Worm (Caenorhabditis elegans) whole organism, midembryonic: Measurements from ENCODE around the gene snb-2.

ENCODE experiments used
- T22C8.4 ChIP-seq: fragments of 200-800 bp; sonication (Bioruptor generic); IDR thresholded peaks from 2 replicates; pipeline ENCODE4 v1.3.6; 2022; ENCODE audit warnings: missing genetic modification characterization, missing compliant biosample characterization
- cog-1 ChIP-seq: sonication (generic microtip); optimal IDR thresholded peaks from 2 replicates; lab custom pipeline; 2016; ENCODE audit warnings: missing genetic modification characterization, missing compliant biosample characterization
- flt-1 ChIP-seq: fragments of 200-800 bp; sonication (Bioruptor generic); IDR thresholded peaks from 2 replicates; pipeline ENCODE4 v1.3.6; 2022; ENCODE audit warnings: missing genetic modification characterization, missing compliant biosample characterization
- klf-2 ChIP-seq: fragments of 200-800 bp; sonication (Bioruptor generic); conservative IDR thresholded peaks from 2 replicates; pipeline ENCODE4 v1.3.6; 2022; ENCODE audit warnings: missing genetic modification reagents, missing genetic modification characterization, missing compliant biosample characterization
- med-1 ChIP-seq: sonication (generic microtip); optimal IDR thresholded peaks from 2 replicates; lab custom pipeline; 2017; ENCODE audit warnings: missing genetic modification characterization, mild to moderate bottlenecking, missing compliant biosample characterization, antibody characterized with exemption, missing genetic modification reagents; ENCODE audit not compliant: insufficient read depth
- ref-1 ChIP-seq: fragments of 200-800 bp; sonication (Bioruptor generic); conservative IDR thresholded peaks from 2 replicates; pipeline ENCODE4 v1.3.6; 2022; ENCODE audit warnings: missing genetic modification reagents, missing genetic modification characterization, missing compliant biosample characterization
- tab-1 ChIP-seq: fragments of 200-800 bp; sonication (Bioruptor generic); IDR thresholded peaks from 2 replicates; pipeline ENCODE4 v1.3.6; 2022; ENCODE audit warnings: missing genetic modification characterization, missing compliant biosample characterization
- ztf-23 ChIP-seq: fragments of 200-800 bp; sonication (Bioruptor generic); IDR thresholded peaks from 2 replicates; pipeline ENCODE4 v1.3.6; 2022; ENCODE audit warnings: missing genetic modification reagents, missing genetic modification characterization, missing compliant biosample characterization
- ztf-29 ChIP-seq: fragments of 200-800 bp; sonication (Bioruptor generic); IDR thresholded peaks from 2 replicates; pipeline ENCODE4 v1.3.6; 2022; ENCODE audit warnings: missing genetic modification reagents, missing genetic modification characterization, missing compliant biosample characterization

The snb-2 gene

ce11 chrV:12298184-12298583 is 47.5 kb downstream of the snb-2 start:
- TF ChIP-seq klf-2 (no peak), med-1 (no peak), ztf-29 (no peak), tab-1 (GFP tag; lab: Robert Waterston, UW) (no peak), cog-1 (tag; lab: Kevin White, UChicago) (no peak), ztf-23 (GFP tag; lab: Robert Waterston, UW) (no peak), ref-1 (no peak), flt-1 (GFP tag; lab: Robert Waterston, UW) (no peak), T22C8.4 (no peak)

ce11 chrV:12296794-12297193 is 48.9 kb downstream of the snb-2 start:
- TF ChIP-seq klf-2, result no peak
- no peak for TF ChIP-seq cog-1 (tag; lab: Kevin White, UChicago)
- TF ChIP-seq ztf-29, result no peak
- TF ChIP-seq flt-1 (GFP tag; lab: Robert Waterston, UW), result no peak
- no peak for TF ChIP-seq ref-1
- no peak for TF ChIP-seq med-1
- no peak for TF ChIP-seq T22C8.4
- TF ChIP-seq ztf-23 (GFP tag; lab: Robert Waterston, UW), result no peak
- no peak for TF ChIP-seq tab-1 (GFP tag; lab: Robert Waterston, UW)

- TF ChIP-seq T22C8.4 (no peak), flt-1 (GFP tag; lab: Robert Waterston, UW) (no peak), ref-1 (no peak), med-1 (no peak), klf-2 (no peak), cog-1 (tag; lab: Kevin White, UChicago) (no peak), ztf-29 (no peak), ztf-23 (GFP tag; lab: Robert Waterston, UW) (no peak), tab-1 (GFP tag; lab: Robert Waterston, UW) (no peak)
Measured at ce11 chrV:12296122-12296521, 49.6 kb downstream of the snb-2 start.

- TF ChIP-seq med-1 (no peak), cog-1 (tag; lab: Kevin White, UChicago) (no peak), klf-2 (no peak), flt-1 (GFP tag; lab: Robert Waterston, UW) (no peak), ztf-29 (no peak), ref-1 (no peak), ztf-23 (GFP tag; lab: Robert Waterston, UW) (no peak), tab-1 (GFP tag; lab: Robert Waterston, UW) (no peak), T22C8.4 (no peak)
Measured at ce11 chrV:12295520-12295919, 50.2 kb downstream of the snb-2 start.

ce11 chrV:12295015-12295414 is 50.7 kb downstream of the snb-2 start:
- TF ChIP-seq T22C8.4 (no peak), flt-1 (GFP tag; lab: Robert Waterston, UW) (no peak), ref-1 (no peak), ztf-29 (no peak), cog-1 (tag; lab: Kevin White, UChicago) (no peak), klf-2 (no peak), med-1 (no peak), tab-1 (GFP tag; lab: Robert Waterston, UW) (no peak), ztf-23 (GFP tag; lab: Robert Waterston, UW) (no peak)
